Worm (Caenorhabditis elegans) whole organism, L3 larva: ENCODE results near the gene R04A9.3.

Experiments used
- ZK546.5 ChIP-seq: sonication (generic microtip); optimal IDR thresholded peaks from 2 replicates; lab custom pipeline; 2017; ENCODE audit warnings: missing biosample characterization, missing genetic modification characterization
- ceh-9 ChIP-seq: sonication (generic microtip); optimal IDR thresholded peaks from 2 replicates; lab custom pipeline; 2018; ENCODE audit warnings: missing biosample characterization, missing genetic modification characterization
- fos-1 ChIP-seq: fragments of 150-350 bp; optimal IDR thresholded peaks from 2 replicates; lab custom pipeline; 2014; ENCODE audit warnings: missing biosample characterization, missing genetic modification characterization
- lin-39 ChIP-seq: fragments of 150-350 bp; optimal IDR thresholded peaks from 2 replicates; lab custom pipeline; 2018; ENCODE audit warnings: missing biosample characterization, missing genetic modification reagents, missing genetic modification characterization
- nhr-11 ChIP-seq: fragments of 150-350 bp; optimal IDR thresholded peaks from 2 replicates; lab custom pipeline; 2014; ENCODE audit warnings: missing biosample characterization, missing genetic modification characterization
- pha-4 ChIP-seq: fragments of 150-350 bp; optimal IDR thresholded peaks from 2 replicates; lab custom pipeline; 2014; ENCODE audit warnings: missing biosample characterization, missing genetic modification reagents, missing genetic modification characterization
- pqm-1 ChIP-seq: fragments of 150-350 bp; optimal IDR thresholded peaks from 2 replicates; lab custom pipeline; 2017; ENCODE audit warnings: missing biosample characterization, missing genetic modification characterization, inconsistent platforms
- zag-1 ChIP-seq: fragments of 150-350 bp; optimal IDR thresholded peaks from 2 replicates; lab custom pipeline; 2014; ENCODE audit warnings: missing biosample characterization, missing genetic modification characterization
- ztf-11 ChIP-seq: fragments of 150-350 bp; optimal IDR thresholded peaks from 2 replicates; lab custom pipeline; 2014; ENCODE audit warnings: missing biosample characterization, missing genetic modification characterization

DNA sequence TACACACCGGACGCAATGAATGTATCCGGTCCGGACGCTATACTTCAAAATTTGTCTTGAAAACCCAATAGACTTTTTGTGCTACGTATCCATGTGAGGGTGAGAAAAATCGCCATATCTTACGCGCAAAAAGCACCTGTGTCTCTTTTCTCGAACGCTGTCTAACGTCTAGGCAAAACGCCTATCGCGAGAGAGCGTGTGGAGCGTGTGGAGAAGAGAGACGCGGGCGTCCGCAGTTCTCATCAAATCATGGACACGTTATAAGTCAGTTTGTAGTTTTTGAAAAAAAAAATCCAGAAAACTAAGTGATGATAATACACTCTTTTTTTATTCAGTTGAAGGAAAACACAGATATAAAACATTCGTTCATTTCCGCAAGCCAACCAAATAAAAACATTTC is 624 bp upstream of the R04A9.3 start:
- TF ChIP-seq ceh-9 (tag; lab: Kevin White, UChicago) (no peak), pha-4 (tag; lab: Kevin White, UChicago) (peak; percentile 3), pqm-1 (tag; lab: Kevin White, UChicago) (no peak), ZK546.5 (tag; lab: Kevin White, UChicago) (no peak), nhr-11 (tag; lab: Kevin White, UChicago) (no peak), fos-1 (no peak), lin-39 (tag; lab: Kevin White, UChicago) (no peak), ztf-11 (tag; lab: Kevin White, UChicago) (no peak), zag-1 (tag; lab: Kevin White, UChicago) (no peak)
